Fruit fly (Drosophila melanogaster): ENCODE measurements around the gene CG14313.

The CG14313 gene

dm6 chr3R:18188702-18189125, 3.1 kb downstream of the CG14313 start, which contains the start of the genes CG12321 and MED17 (continued):
- TF ChIP-seq Xrp1 (GFP tag; IDR thresholded peaks at IDR 0.05), result peak; percentile 92
- TF ChIP-seq pho (GFP tag; optimal IDR thresholded peaks at IDR 0.05), result peak; percentile 67
- TF ChIP-seq hth (optimal IDR thresholded peaks at IDR 0.05), result no peak
- peak; percentile 84 for TF ChIP-seq unpg (GFP tag; optimal IDR thresholded peaks at IDR 0.05)
- TF ChIP-seq Blimp-1 (GFP tag; optimal IDR thresholded peaks at IDR 0.05), result peak; percentile 84
- no peak for TF ChIP-seq ftz-f1 (GFP tag; optimal IDR thresholded peaks at IDR 0.05)
- TF ChIP-seq CG13424 (tag; optimal IDR thresholded peaks at IDR 0.05), result peak; percentile 87
- TF ChIP-seq Jarid2 (GFP tag; optimal IDR thresholded peaks at IDR 0.05), result peak; percentile 48
- TF ChIP-seq CG14667 (GFP tag; IDR thresholded peaks at IDR 0.05), result peak; percentile 79
- TF ChIP-seq repo (GFP tag; optimal IDR thresholded peaks at IDR 0.05), result peak; percentile 18
- peak; percentile 86 for TF ChIP-seq MBD-R2 (GFP tag; IDR thresholded peaks at IDR 0.05)
- TF ChIP-seq CG17829 (tag; optimal IDR thresholded peaks at IDR 0.05), result peak; percentile 83
- no peak for TF ChIP-seq Lpt (GFP tag; optimal IDR thresholded peaks at IDR 0.05)
- peak; percentile 100 for TF ChIP-seq Meics (GFP tag; optimal IDR thresholded peaks at IDR 0.05)
- peak; percentile 89 for TF ChIP-seq CG34422 (GFP tag; IDR thresholded peaks at IDR 0.05)
- TF ChIP-seq nerfin-1 (tag; optimal IDR thresholded peaks at IDR 0.05), result peak; percentile 65
- TF ChIP-seq CG10959 (GFP tag; IDR thresholded peaks at IDR 0.05), result peak; percentile 73
- peak; percentile 82 for TF ChIP-seq CG3065 (GFP tag; optimal IDR thresholded peaks at IDR 0.05)
- TF ChIP-seq eve (GFP tag; optimal IDR thresholded peaks at IDR 0.05), result no peak
- TF ChIP-seq CG10431 (GFP tag; optimal IDR thresholded peaks at IDR 0.05), result peak; percentile 51
- peak; percentile 74; the same call in 2 of the 3 replicates for TF ChIP-seq C15 (GFP tag; IDR thresholded peaks at IDR 0.05)
- TF ChIP-seq CG18764 (GFP tag; optimal IDR thresholded peaks at IDR 0.05), result peak; percentile 84
- TF ChIP-seq sug (tag; optimal IDR thresholded peaks at IDR 0.05), result peak; percentile 81
- peak; percentile 91 for TF ChIP-seq klu (GFP tag; IDR thresholded peaks at IDR 0.05)
- peak; percentile 82 for TF ChIP-seq oc (tag; optimal IDR thresholded peaks at IDR 0.05)
- peak; percentile 41 for TF ChIP-seq ab (GFP tag; optimal IDR thresholded peaks at IDR 0.05)
- no peak for TF ChIP-seq lov (optimal IDR thresholded peaks at IDR 0.05)
- peak; percentile 74; the same call in 1 of the 3 replicates for TF ChIP-seq lov (GFP tag; IDR thresholded peaks at IDR 0.05)
- TF ChIP-seq stc (GFP tag; IDR thresholded peaks at IDR 0.05), result peak; percentile 65
- no peak for TF ChIP-seq CG14860 (GFP tag; IDR thresholded peaks at IDR 0.05; ENCODE audit: partially characterized antibody)
- TF ChIP-seq Ada2b (GFP tag; IDR thresholded peaks at IDR 0.05), result peak; percentile 72
- TF ChIP-seq BEAF-32 (GFP tag; optimal IDR thresholded peaks at IDR 0.05), result peak; percentile 64
- peak; percentile 68 for TF ChIP-seq CG1529 (GFP tag; optimal IDR thresholded peaks at IDR 0.05)
- no peak for TF ChIP-seq CG8478 (optimal IDR thresholded peaks at IDR 0.05)
- TF ChIP-seq Usf (GFP tag; optimal IDR thresholded peaks at IDR 0.05), result peak; percentile 85
- TF ChIP-seq Fer3 (tag; optimal IDR thresholded peaks at IDR 0.05), result peak; percentile 85
- no peak for TF ChIP-seq kni (GFP tag; optimal IDR thresholded peaks at IDR 0.05)
- TF ChIP-seq ewg (GFP tag; optimal IDR thresholded peaks at IDR 0.05), result peak; percentile 82
- TF ChIP-seq CG7928 (GFP tag; optimal IDR thresholded peaks at IDR 0.05), result peak; percentile 69
- peak; percentile 80 for TF ChIP-seq Gug (GFP tag; IDR thresholded peaks at IDR 0.05)
- peak; percentile 71 for TF ChIP-seq scrt (GFP tag; optimal IDR thresholded peaks at IDR 0.05)
- TF ChIP-seq HHEX (GFP tag; optimal IDR thresholded peaks at IDR 0.05), result peak; percentile 87
- TF ChIP-seq CG31224 (GFP tag; IDR thresholded peaks at IDR 0.05), result peak; percentile 83
- peak; percentile 70 for TF ChIP-seq chn (GFP tag; optimal IDR thresholded peaks at IDR 0.05)
- TF ChIP-seq inv (GFP tag; IDR thresholded peaks at IDR 0.05; ENCODE audit: partially characterized antibody), result no peak
- TF ChIP-seq CG5953 (GFP tag; IDR thresholded peaks at IDR 0.05), result 0 out of 2 replicates have a peak, but pooled peaks have one; percentile 46
- TF ChIP-seq Eip74EF (GFP tag; optimal IDR thresholded peaks at IDR 0.05), result peak in 1 of 2 experiments; percentile 76
- peak; percentile 90 for TF ChIP-seq lab (GFP tag; optimal IDR thresholded peaks at IDR 0.05)
- TF ChIP-seq yki (optimal IDR thresholded peaks at IDR 0.05), result no peak
- no peak for TF ChIP-seq btn (GFP tag; optimal IDR thresholded peaks at IDR 0.05)
- TF ChIP-seq CG30431 (GFP tag; optimal IDR thresholded peaks at IDR 0.05), result peak; percentile 85
- TF ChIP-seq shn (GFP tag; optimal IDR thresholded peaks at IDR 0.05), result peak; percentile 34
